Worm (Caenorhabditis elegans) whole organism, early embryonic: ENCODE data around the gene Y26E6A.2.

Experiments
- B0310.2 ChIP-seq: sonication (generic microtip); optimal IDR thresholded peaks from 2 replicates; lab custom pipeline; 2016; ENCODE audit warnings: mild to moderate bottlenecking, missing genetic modification characterization, missing compliant biosample characterization
- F13C5.2 ChIP-seq: sonication (generic microtip); optimal IDR thresholded peaks from 2 replicates; lab custom pipeline; 2017; ENCODE audit warnings: mild to moderate bottlenecking, missing genetic modification characterization, inconsistent platforms, missing compliant biosample characterization
- aly-1 ChIP-seq: sonication (generic microtip); optimal IDR thresholded peaks from 2 replicates; lab custom pipeline; 2016; ENCODE audit warnings: missing genetic modification characterization, missing compliant biosample characterization
- ama-1 ChIP-seq: fragments of 150-350 bp; optimal IDR thresholded peaks from 2 replicates; lab custom pipeline; 2014
- ceh-13 ChIP-seq: fragments of 200-800 bp; sonication (Bioruptor generic); optimal IDR thresholded peaks from 2 replicates; lab custom pipeline; 2018; ENCODE audit warnings: mild to moderate bottlenecking, missing genetic modification characterization, missing compliant biosample characterization
- ceh-36 ChIP-seq: sonication (generic microtip); optimal IDR thresholded peaks from 2 replicates; lab custom pipeline; 2016; ENCODE audit warnings: missing genetic modification characterization, inconsistent platforms, missing compliant biosample characterization
- ets-7 ChIP-seq: sonication (generic microtip); optimal IDR thresholded peaks from 2 replicates; lab custom pipeline; 2016; ENCODE audit warnings: missing genotype, missing genetic modification characterization, missing compliant biosample characterization
- flt-1 ChIP-seq: fragments of 200-800 bp; sonication (Bioruptor generic); IDR thresholded peaks from 2 replicates; pipeline ENCODE4 v1.3.6; 2022; ENCODE audit warnings: missing genetic modification characterization, missing compliant biosample characterization
- hmbx-1 ChIP-seq: sonication (generic microtip); optimal IDR thresholded peaks from 2 replicates; lab custom pipeline; 2016; ENCODE audit warnings: mild to moderate bottlenecking, missing genetic modification characterization, missing compliant biosample characterization
- hmg-4 ChIP-seq: fragments of 200-800 bp; sonication (Bioruptor generic); optimal IDR thresholded peaks from 2 replicates; lab custom pipeline; 2018; ENCODE audit warnings: mild to moderate bottlenecking, missing genetic modification characterization, missing compliant biosample characterization
- hnd-1 ChIP-seq: sonication (generic microtip); optimal IDR thresholded peaks from 2 replicates; lab custom pipeline; 2016; ENCODE audit warnings: missing genetic modification characterization, missing compliant biosample characterization
- pes-1 ChIP-seq: fragments of 200-800 bp; sonication (Bioruptor generic); IDR thresholded peaks from 2 replicates; pipeline ENCODE4 v1.3.6; 2022; ENCODE audit warnings: missing genetic modification reagents, missing genetic modification characterization, missing compliant biosample characterization
- scrt-1 ChIP-seq: fragments of 200-800 bp; sonication (Bioruptor generic); IDR thresholded peaks from 2 replicates; pipeline ENCODE4 v1.3.6; 2022; ENCODE audit warnings: missing genetic modification characterization, missing compliant biosample characterization
- sea-1 ChIP-seq: fragments of 200-800 bp; sonication (Bioruptor generic); conservative IDR thresholded peaks from 2 replicates; pipeline ENCODE4 v1.3.6; 2022; ENCODE audit warnings: missing genetic modification characterization, missing compliant biosample characterization
- tbx-11 ChIP-seq: fragments of 200-800 bp; sonication (Bioruptor generic); IDR thresholded peaks from 2 replicates; pipeline ENCODE4 v1.3.6; 2022; ENCODE audit warnings: missing genetic modification characterization, missing compliant biosample characterization
- tbx-37 ChIP-seq: fragments of 200-800 bp; sonication (Bioruptor generic); conservative IDR thresholded peaks from 2 replicates; pipeline ENCODE4 v1.3.6; 2022; ENCODE audit warnings: missing genetic modification reagents, missing genetic modification characterization, missing compliant biosample characterization
- tra-4 ChIP-seq: sonication (generic microtip); optimal IDR thresholded peaks from 2 replicates; lab custom pipeline; 2017; ENCODE audit warnings: missing genetic modification characterization, missing compliant biosample characterization

The Y26E6A.2 gene

ce11 chrX:13876860-13877259 is 37.3 kb downstream of the Y26E6A.2 start:
- TF ChIP-seq ama-1 (lab: Kevin White, UChicago) (no peak), sea-1 (no peak), scrt-1 (GFP tag; lab: Robert Waterston, UW) (no peak), ceh-13 (GFP tag; lab: Kevin White, UChicago) (no peak)

- TF ChIP-seq ceh-13 (GFP tag; lab: Kevin White, UChicago) = no peak
- no peak for TF ChIP-seq ama-1 (lab: Kevin White, UChicago)
- TF ChIP-seq tra-4 (tag; lab: Kevin White, UChicago) = no peak
- TF ChIP-seq flt-1 (GFP tag; lab: Robert Waterston, UW) = no peak
- TF ChIP-seq B0310.2 = no peak
- no peak for TF ChIP-seq F13C5.2 (tag; lab: Kevin White, UChicago)
- TF ChIP-seq hmg-4 (GFP tag; lab: Kevin White, UChicago) = no peak
- TF ChIP-seq ets-7 (tag; lab: Kevin White, UChicago) = no peak
- no peak for TF ChIP-seq pes-1 (GFP tag; lab: Robert Waterston, UW)
- no peak for TF ChIP-seq hnd-1 (tag; lab: Kevin White, UChicago)
- TF ChIP-seq scrt-1 (GFP tag; lab: Robert Waterston, UW) = no peak
- TF ChIP-seq hmbx-1 (tag; lab: Kevin White, UChicago) = no peak
- TF ChIP-seq tbx-37 (GFP tag; lab: Robert Waterston, UW) = no peak
- TF ChIP-seq ceh-36 (tag; lab: Kevin White, UChicago) = no peak
- no peak for TF ChIP-seq sea-1
- TF ChIP-seq aly-1 (tag; lab: Kevin White, UChicago) = no peak
Observed at ce11 chrX:13875913-13876312, 38.3 kb downstream of the Y26E6A.2 start.

ce11 chrX:13873324-13873933 is 40.8 kb downstream of the Y26E6A.2 start:
- no peak for TF ChIP-seq tbx-11 (GFP tag; lab: Robert Waterston, UW)

ce11 chrX:13871110-13871509 is 43.1 kb downstream of the Y26E6A.2 start:
- TF ChIP-seq tbx-11 (GFP tag; lab: Robert Waterston, UW) (no peak), ets-7 (tag; lab: Kevin White, UChicago) (no peak), ceh-36 (tag; lab: Kevin White, UChicago) (no peak), ama-1 (lab: Kevin White, UChicago) (no peak), hmg-4 (GFP tag; lab: Kevin White, UChicago) (no peak), flt-1 (GFP tag; lab: Robert Waterston, UW) (no peak), sea-1 (no peak), ceh-13 (GFP tag; lab: Kevin White, UChicago) (no peak), scrt-1 (GFP tag; lab: Robert Waterston, UW) (no peak), pes-1 (GFP tag; lab: Robert Waterston, UW) (no peak), F13C5.2 (tag; lab: Kevin White, UChicago) (no peak), tbx-37 (GFP tag; lab: Robert Waterston, UW) (no peak)

ce11 chrX:13864191-13864590 is 50.0 kb downstream of the Y26E6A.2 start, which contains the start of gene M03B6.3:
M03B6.3 (minus strand) TSS chrX:13864292.
- TF ChIP-seq hmbx-1 (tag; lab: Kevin White, UChicago) (no peak), ets-7 (tag; lab: Kevin White, UChicago) (no peak), tra-4 (tag; lab: Kevin White, UChicago) (no peak), flt-1 (GFP tag; lab: Robert Waterston, UW) (no peak), tbx-11 (GFP tag; lab: Robert Waterston, UW) (no peak), hmg-4 (GFP tag; lab: Kevin White, UChicago) (no peak), sea-1 (no peak), aly-1 (tag; lab: Kevin White, UChicago) (no peak), tbx-37 (GFP tag; lab: Robert Waterston, UW) (no peak)
